Worm (Caenorhabditis elegans) whole organism, young adult: ENCODE measurements around the gene crn-2.

Source experiments
- B0019.2 ChIP-seq: fragments of 200-800 bp; sonication (Bioruptor generic); conservative IDR thresholded peaks from 2 replicates; pipeline ENCODE4 v1.3.6; 2022; ENCODE audit warnings: missing genetic modification reagents, missing genetic modification characterization, missing compliant biosample characterization
- F10E7.11 ChIP-seq: sonication (generic microtip); optimal IDR thresholded peaks from 2 replicates; lab custom pipeline; 2017; ENCODE audit warnings: mild to moderate bottlenecking, missing genetic modification characterization, moderate library complexity, missing compliant biosample characterization
- F37B4.10 ChIP-seq: fragments of 200-800 bp; sonication (Bioruptor generic); IDR thresholded peaks from 2 replicates; pipeline ENCODE4 v1.3.6; 2022; ENCODE audit warnings: missing genetic modification characterization, missing compliant biosample characterization
- F39B2.1 ChIP-seq: fragments of 200-800 bp; sonication (Bioruptor generic); IDR thresholded peaks from 2 replicates; pipeline ENCODE4 v1.3.6; 2022; ENCODE audit warnings: missing genetic modification reagents, missing genetic modification characterization, missing compliant biosample characterization
- F52B5.7 ChIP-seq: sonication (generic microtip); optimal IDR thresholded peaks from 2 replicates; lab custom pipeline; 2016; ENCODE audit warnings: mild to moderate bottlenecking, missing genetic modification characterization, missing compliant biosample characterization
- F57C9.4 ChIP-seq: sonication (generic microtip); optimal IDR thresholded peaks from 2 replicates; lab custom pipeline; 2017; ENCODE audit warnings: mild to moderate bottlenecking, missing genetic modification characterization, missing compliant biosample characterization
- K12H6.12 ChIP-seq: fragments of 200-800 bp; sonication (Bioruptor generic); optimal IDR thresholded peaks from 2 replicates; lab custom pipeline; 2018; ENCODE audit warnings: mild to moderate bottlenecking, missing genetic modification characterization, missing compliant biosample characterization
- T07F8.4 ChIP-seq: sonication (generic microtip); optimal IDR thresholded peaks from 2 replicates; lab custom pipeline; 2016; ENCODE audit warnings: mild to moderate bottlenecking, missing genetic modification characterization, moderate library complexity, missing compliant biosample characterization
- Y53F4B.3 ChIP-seq: fragments of 200-800 bp; sonication (Bioruptor generic); IDR thresholded peaks from 2 replicates; pipeline ENCODE4 v1.3.6; 2022; ENCODE audit warnings: missing genetic modification reagents, missing genetic modification characterization, missing compliant biosample characterization
- Y53G8AR.9 ChIP-seq: fragments of 200-800 bp; sonication (Bioruptor generic); conservative IDR thresholded peaks from 2 replicates; pipeline ENCODE4 v1.3.6; 2022; ENCODE audit warnings: missing genetic modification reagents, missing genetic modification characterization, missing compliant biosample characterization
- Y67H2A.10 ChIP-seq: fragments of 200-800 bp; sonication (Bioruptor generic); conservative IDR thresholded peaks from 2 replicates; pipeline ENCODE4 v1.3.6; 2022; ENCODE audit warnings: missing genetic modification reagents, missing genetic modification characterization, missing compliant biosample characterization
- ZK185.1 ChIP-seq: sonication (generic microtip); optimal IDR thresholded peaks from 2 replicates; lab custom pipeline; 2016; ENCODE audit warnings: mild to moderate bottlenecking, missing genetic modification characterization, missing compliant biosample characterization; ENCODE audit not compliant: poor library complexity, severe bottlenecking
- aptf-2 ChIP-seq: fragments of 200-800 bp; sonication (Bioruptor generic); conservative IDR thresholded peaks from 2 replicates; pipeline ENCODE4 v1.3.6; 2022; ENCODE audit warnings: missing genetic modification reagents, missing genetic modification characterization, missing compliant biosample characterization
- aptf-3 ChIP-seq: fragments of 200-800 bp; sonication (Bioruptor generic); IDR thresholded peaks from 2 replicates; pipeline ENCODE4 v1.3.6; 2022; ENCODE audit warnings: missing genetic modification characterization, missing compliant biosample characterization
- athp-1 ChIP-seq: sonication (generic microtip); optimal IDR thresholded peaks from 2 replicates; lab custom pipeline; 2017; ENCODE audit warnings: mild to moderate bottlenecking, missing genetic modification characterization, missing compliant biosample characterization
- attf-5 ChIP-seq: fragments of 200-800 bp; sonication (Bioruptor generic); optimal IDR thresholded peaks from 2 replicates; lab custom pipeline; 2018; ENCODE audit warnings: mild to moderate bottlenecking, missing genetic modification characterization, missing compliant biosample characterization
- bed-2 ChIP-seq: fragments of 200-800 bp; sonication (Bioruptor generic); IDR thresholded peaks from 2 replicates; pipeline ENCODE4 v1.3.6; 2022; ENCODE audit warnings: missing genetic modification reagents, missing genetic modification characterization, missing compliant biosample characterization
- cebp-2 ChIP-seq: fragments of 200-800 bp; sonication (Bioruptor generic); IDR thresholded peaks from 2 replicates; pipeline ENCODE4 v1.3.6; 2022; ENCODE audit warnings: missing genetic modification characterization, missing compliant biosample characterization
- ceh-40 ChIP-seq: fragments of 200-800 bp; sonication (Bioruptor generic); IDR thresholded peaks from 2 replicates; pipeline ENCODE4 v1.3.6; 2022; ENCODE audit warnings: missing genetic modification characterization, missing compliant biosample characterization
- ceh-79 ChIP-seq: sonication (generic microtip); optimal IDR thresholded peaks from 2 replicates; lab custom pipeline; 2017; ENCODE audit warnings: mild to moderate bottlenecking, missing genetic modification characterization, missing compliant biosample characterization
- ceh-91 ChIP-seq: fragments of 200-800 bp; sonication (Bioruptor generic); IDR thresholded peaks from 2 replicates; pipeline ENCODE4 v1.3.6; 2022; ENCODE audit warnings: missing genetic modification reagents, missing genetic modification characterization, missing compliant biosample characterization
- die-1 ChIP-seq: sonication (generic microtip); optimal IDR thresholded peaks from 2 replicates; lab custom pipeline; 2016; ENCODE audit warnings: missing genotype, mild to moderate bottlenecking, missing genetic modification characterization, missing compliant biosample characterization
- dox-1 ChIP-seq: fragments of 200-800 bp; sonication (Bioruptor generic); IDR thresholded peaks from 2 replicates; pipeline ENCODE4 v1.3.6; 2022; ENCODE audit warnings: missing genetic modification reagents, missing genetic modification characterization, missing compliant biosample characterization
- egl-44 ChIP-seq: fragments of 200-800 bp; sonication (Bioruptor generic); IDR thresholded peaks from 2 replicates; pipeline ENCODE4 v1.3.6; 2022; ENCODE audit warnings: missing genetic modification reagents, missing genetic modification characterization, missing compliant biosample characterization
- ekl-4 ChIP-seq: fragments of 200-800 bp; sonication (Bioruptor generic); IDR thresholded peaks from 2 replicates; pipeline ENCODE4 v1.3.6; 2022; ENCODE audit warnings: missing genetic modification reagents, missing genetic modification characterization, missing compliant biosample characterization
- fkh-3 ChIP-seq: sonication (generic microtip); optimal IDR thresholded peaks from 2 replicates; lab custom pipeline; 2016; ENCODE audit warnings: mild to moderate bottlenecking, missing genetic modification characterization, missing compliant biosample characterization
- gei-17 ChIP-seq: fragments of 200-800 bp; sonication (Bioruptor generic); optimal IDR thresholded peaks from 2 replicates; lab custom pipeline; 2018; ENCODE audit warnings: mild to moderate bottlenecking, missing genetic modification characterization, missing compliant biosample characterization
- hrde-1 ChIP-seq: sonication (generic microtip); optimal IDR thresholded peaks from 2 replicates; lab custom pipeline; 2016; ENCODE audit warnings: missing genetic modification characterization, mild to moderate bottlenecking, missing compliant biosample characterization, moderate library complexity, missing genotype, missing genetic modification reagents, borderline replicate concordance
- lag-1 ChIP-seq: fragments of 200-800 bp; sonication (Bioruptor generic); IDR thresholded peaks from 2 replicates; pipeline ENCODE4 v1.3.6; 2022; ENCODE audit warnings: missing genetic modification reagents, missing genetic modification characterization, missing compliant biosample characterization
- lin-26 ChIP-seq: fragments of 200-800 bp; sonication (Bioruptor generic); IDR thresholded peaks from 2 replicates; pipeline ENCODE4 v1.3.6; 2022; ENCODE audit warnings: missing genetic modification reagents, missing genetic modification characterization, missing compliant biosample characterization
- lin-54 ChIP-seq: fragments of 200-800 bp; sonication (Bioruptor generic); optimal IDR thresholded peaks from 2 replicates; lab custom pipeline; 2018; ENCODE audit warnings: mild to moderate bottlenecking, missing genetic modification characterization, missing compliant biosample characterization
- madf-8 ChIP-seq: fragments of 200-800 bp; sonication (Bioruptor generic); conservative IDR thresholded peaks from 2 replicates; pipeline ENCODE4 v1.3.6; 2022; ENCODE audit warnings: missing genetic modification reagents, missing genetic modification characterization, missing compliant biosample characterization
- mel-28 ChIP-seq: sonication (generic microtip); optimal IDR thresholded peaks from 2 replicates; lab custom pipeline; 2016; ENCODE audit warnings: borderline replicate concordance, mild to moderate bottlenecking, missing genetic modification characterization, missing compliant biosample characterization
- mxl-1 ChIP-seq: sonication (generic microtip); optimal IDR thresholded peaks from 2 replicates; lab custom pipeline; 2016; ENCODE audit warnings: missing genetic modification characterization, missing compliant biosample characterization
- nhr-120 ChIP-seq: fragments of 200-800 bp; sonication (Bioruptor generic); IDR thresholded peaks from 2 replicates; pipeline ENCODE4 v1.3.6; 2022; ENCODE audit warnings: missing genetic modification characterization, missing compliant biosample characterization
- nhr-90 ChIP-seq: sonication (generic microtip); optimal IDR thresholded peaks from 2 replicates; lab custom pipeline; 2016; ENCODE audit warnings: missing genotype, mild to moderate bottlenecking, missing genetic modification characterization, missing compliant biosample characterization
- pbrm-1 ChIP-seq: fragments of 200-800 bp; sonication (Bioruptor generic); IDR thresholded peaks from 2 replicates; pipeline ENCODE4 v1.3.6; 2022; ENCODE audit warnings: missing genetic modification reagents, missing genetic modification characterization, missing compliant biosample characterization
- pha-4 ChIP-seq: fragments of 150-350 bp; sonication (generic microtip); optimal IDR thresholded peaks from 2 replicates; lab custom pipeline; 2014; ENCODE audit warnings: missing biosample characterization, missing genetic modification reagents, missing genetic modification characterization
- repo-1 ChIP-seq: sonication (generic microtip); optimal IDR thresholded peaks from 2 replicates; lab custom pipeline; 2017; ENCODE audit warnings: mild to moderate bottlenecking, missing genetic modification characterization, missing compliant biosample characterization
- rpc-1 ChIP-seq, 2 experiments: fragments of 150-350 bp in 1 of 2; sonication (generic microtip) in 1 of 2; optimal IDR thresholded peaks; 2 replicates each; lab custom pipeline; 2014 to 2018; ENCODE audit warnings: missing biosample characterization in 1 of 2, missing genetic modification characterization in 1 of 2, missing genetic modification reagents in 1 of 2, missing genotype in 1 of 2
- sea-2 ChIP-seq: fragments of 200-800 bp; sonication (Bioruptor generic); IDR thresholded peaks from 2 replicates; pipeline ENCODE4 v1.3.6; 2022; ENCODE audit warnings: missing genetic modification characterization, missing compliant biosample characterization
- tbx-9 ChIP-seq: sonication (generic microtip); optimal IDR thresholded peaks from 2 replicates; lab custom pipeline; 2016; ENCODE audit warnings: borderline replicate concordance, missing genetic modification characterization, inconsistent platforms, missing compliant biosample characterization
- tlf-1 ChIP-seq: fragments of 200-800 bp; sonication (Bioruptor generic); optimal IDR thresholded peaks from 2 replicates; lab custom pipeline; 2018; ENCODE audit warnings: mild to moderate bottlenecking, missing genetic modification characterization, missing compliant biosample characterization
- ztf-22 ChIP-seq: fragments of 200-800 bp; sonication (Bioruptor generic); optimal IDR thresholded peaks from 2 replicates; lab custom pipeline; 2018; ENCODE audit warnings: mild to moderate bottlenecking, missing genetic modification characterization, moderate library complexity, missing compliant biosample characterization
- ztf-3 ChIP-seq: fragments of 200-800 bp; sonication (Bioruptor generic); optimal IDR thresholded peaks from 2 replicates; lab custom pipeline; 2018; ENCODE audit warnings: mild to moderate bottlenecking, missing genetic modification characterization, missing compliant biosample characterization

crn-2 gene

ce11 chrV:5567119-5567518 is 27.3 kb upstream of the crn-2 start, which contains the start of gene C18C4.7:
Gene C18C4.7 (minus strand): TSS chrV:5567219.
- no peak for TF ChIP-seq Y67H2A.10
- no peak for TF ChIP-seq dox-1 (GFP tag; lab: Robert Waterston, UW)
- TF ChIP-seq die-1 (tag; lab: Kevin White, UChicago): no peak
- no peak for TF ChIP-seq Y53G8AR.9 (GFP tag; lab: Robert Waterston, UW)
- no peak for TF ChIP-seq pbrm-1
- TF ChIP-seq ekl-4 (GFP tag; lab: Robert Waterston, UW): no peak
- no peak for TF ChIP-seq B0019.2 (GFP tag; lab: Robert Waterston, UW)
- TF ChIP-seq cebp-2 (GFP tag; lab: Robert Waterston, UW): no peak
- TF ChIP-seq repo-1 (tag; lab: Kevin White, UChicago): no peak
- no peak for TF ChIP-seq ztf-3 (GFP tag; lab: Kevin White, UChicago)

DNA sequence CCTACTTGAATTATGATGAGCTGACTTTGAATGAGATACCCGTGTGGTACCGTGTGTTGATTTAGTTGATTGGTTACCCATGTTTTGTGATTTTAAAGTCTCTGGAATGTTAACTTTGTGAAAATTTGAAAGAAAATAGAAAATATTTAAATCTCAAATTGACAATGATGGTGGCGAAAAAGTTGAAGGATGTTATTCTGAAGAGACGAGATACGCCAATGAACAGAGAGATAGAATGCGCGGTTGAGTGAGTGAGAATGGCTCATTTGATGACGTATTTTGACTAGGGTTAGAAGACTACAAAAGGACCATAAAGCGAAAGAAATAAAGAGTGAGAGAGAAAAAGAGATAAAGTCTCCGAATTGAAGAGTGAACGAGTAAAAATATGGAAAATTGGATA is 24.0 kb upstream of the crn-2 start, which contains the start of gene glb-6:
Gene glb-6 (minus strand): TSS at position 101 of the 400 bp plus-strand sequence.
- TF ChIP-seq tbx-9 (no peak), hrde-1 (no peak), F57C9.4 (tag; lab: Kevin White, UChicago) (no peak), madf-8 (GFP tag; lab: Robert Waterston, UW) (no peak), F37B4.10 (GFP tag; lab: Robert Waterston, UW) (no peak), aptf-2 (no peak), ZK185.1 (no peak), athp-1 (tag; lab: Kevin White, UChicago) (no peak), egl-44 (GFP tag; lab: Robert Waterston, UW) (no peak), F10E7.11 (tag; lab: Kevin White, UChicago) (no peak), sea-2 (GFP tag; lab: Robert Waterston, UW) (no peak), pha-4 (no peak), ceh-40 (GFP tag; lab: Robert Waterston, UW) (no peak), mel-28 (no peak), nhr-120 (no peak)

DNA sequence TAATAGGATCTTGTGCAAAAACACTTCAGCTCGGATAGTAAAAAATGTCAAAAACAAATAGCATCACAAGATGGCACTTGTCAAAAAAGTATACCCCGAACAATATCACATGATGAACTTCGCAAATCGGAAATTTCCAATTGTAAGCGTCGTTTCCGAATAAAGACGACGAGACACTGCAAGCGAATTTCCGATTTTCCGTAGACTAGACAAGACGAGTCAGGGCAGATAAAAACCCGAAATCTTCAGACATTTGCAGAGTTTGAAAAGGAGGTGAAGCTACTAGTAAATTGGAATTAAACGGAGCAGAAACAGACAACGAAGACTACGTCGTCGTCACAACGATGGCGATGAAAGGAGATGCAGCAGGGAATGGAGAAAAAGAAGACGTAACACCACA is 22.7 kb upstream of the crn-2 start:
- TF ChIP-seq lin-26: no peak
- TF ChIP-seq, all 124 proteins: peak for 0

DNA sequence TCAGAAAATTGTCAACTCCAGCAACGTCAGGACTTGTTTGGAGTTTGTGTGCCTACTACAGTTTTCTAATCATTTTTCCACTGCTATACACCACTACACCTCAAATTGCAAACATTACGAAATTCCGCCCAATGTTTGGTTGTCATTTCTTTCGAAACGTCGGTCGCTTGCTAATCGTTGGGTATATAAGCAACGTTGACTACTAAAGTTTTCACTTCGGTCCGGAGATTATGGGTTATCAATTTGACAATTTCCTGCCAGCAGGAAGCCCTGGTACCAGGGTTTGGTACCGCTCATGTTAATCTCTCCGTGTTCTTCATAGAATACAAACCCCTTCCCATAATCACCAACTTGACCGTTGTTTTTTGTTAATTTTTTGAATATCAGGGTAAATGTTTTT is 18.4 kb upstream of the crn-2 start:
- no peak for TF ChIP-seq mel-28
- TF ChIP-seq ZK185.1: peak; percentile 50
- TF ChIP-seq lin-54 (GFP tag; lab: Kevin White, UChicago): peak; percentile 6
- TF ChIP-seq mxl-1: no peak
- no peak for TF ChIP-seq Y53F4B.3 (GFP tag; lab: Robert Waterston, UW)
- no peak for TF ChIP-seq fkh-3 (tag; lab: Kevin White, UChicago)
- no peak for TF ChIP-seq ztf-22 (GFP tag; lab: Kevin White, UChicago)
- peak; percentile 61 for TF ChIP-seq rpc-1 (optimal IDR thresholded peaks at IDR 0.05; lab: Kevin White, UChicago)
- TF ChIP-seq rpc-1 (tag; optimal IDR thresholded peaks at IDR 0.05; lab: Kevin White, UChicago): peak; percentile 42
- TF ChIP-seq athp-1 (tag; lab: Kevin White, UChicago): no peak
- TF ChIP-seq gei-17 (GFP tag; lab: Kevin White, UChicago): peak; percentile 14
- no peak for TF ChIP-seq F37B4.10 (GFP tag; lab: Robert Waterston, UW)
- no peak for TF ChIP-seq aptf-3 (GFP tag; lab: Robert Waterston, UW)
- TF ChIP-seq tlf-1 (GFP tag; lab: Kevin White, UChicago): no peak
- TF ChIP-seq F52B5.7: no peak
- TF ChIP-seq T07F8.4 (tag; lab: Kevin White, UChicago): no peak
- TF ChIP-seq bed-2 (GFP tag; lab: Robert Waterston, UW): no peak
- peak; percentile 4 for TF ChIP-seq attf-5 (GFP tag; lab: Kevin White, UChicago)
- TF ChIP-seq ceh-91 (GFP tag; lab: Robert Waterston, UW): no peak
- TF ChIP-seq K12H6.12 (tag; lab: Kevin White, UChicago): no peak
- no peak for TF ChIP-seq F39B2.1
- TF ChIP-seq lag-1 (GFP tag; lab: Robert Waterston, UW): no peak
- no peak for TF ChIP-seq ztf-3 (GFP tag; lab: Kevin White, UChicago)
- no peak for TF ChIP-seq ceh-40 (GFP tag; lab: Robert Waterston, UW)
- TF ChIP-seq nhr-90 (tag; lab: Kevin White, UChicago): peak; percentile 32
- no peak for TF ChIP-seq ceh-79 (tag; lab: Kevin White, UChicago)
- peak; percentile 63 for TF ChIP-seq repo-1 (tag; lab: Kevin White, UChicago)
